Fruit fly (Drosophila melanogaster): ENCODE results near the gene Adk2.
A peak's percentile ranks its signal among the peaks of the same experiment; 100 is the strongest.

Gene Adk2

dm6 chr3L:13036706-13037457 lies 14.4 kb upstream of the Adk2 start, which contains the start of gene Srrm1:
Gene Srrm1 (plus strand): TSS chr3L:13036821.
- TF ChIP-seq crol (GFP tag; IDR thresholded peaks at IDR 0.05) (peak; percentile 82), CrebB (tag; optimal IDR thresholded peaks at IDR 0.05) (peak; percentile 24), CG6791 (GFP tag; IDR thresholded peaks at IDR 0.05; ENCODE audit: partially characterized antibody) (peak; percentile 88), Hsf (GFP tag; optimal IDR thresholded peaks at IDR 0.05) (peak; percentile 52), grau (tag; optimal IDR thresholded peaks at IDR 0.05) (peak; percentile 28), CG7987 (GFP tag; optimal IDR thresholded peaks at IDR 0.05) (peak; percentile 31), CG9932 (GFP tag; IDR thresholded peaks at IDR 0.05) (peak; percentile 71), CG11504 (tag; optimal IDR thresholded peaks at IDR 0.05) (peak; percentile 20), tio (GFP tag; optimal IDR thresholded peaks at IDR 0.05) (no peak), NC2β (GFP tag; optimal IDR thresholded peaks at IDR 0.05) (peak; percentile 52), Drgx (GFP tag; IDR thresholded peaks at IDR 0.05) (no peak), repo (GFP tag; optimal IDR thresholded peaks at IDR 0.05) (peak; percentile 30), danr (GFP tag; IDR thresholded peaks at IDR 0.05) (no peak), CG7963 (GFP tag; IDR thresholded peaks at IDR 0.05; ENCODE audit: partially characterized antibody) (peak; percentile 86), Abd-B (GFP tag; optimal IDR thresholded peaks at IDR 0.05) (peak; percentile 23), oc (tag; optimal IDR thresholded peaks at IDR 0.05) (peak; percentile 53), CG5180 (GFP tag; optimal IDR thresholded peaks at IDR 0.05) (no peak), bab2 (GFP tag; optimal IDR thresholded peaks at IDR 0.05) (peak; percentile 28), Nf-YC (tag; optimal IDR thresholded peaks at IDR 0.05) (peak; percentile 25), CG17829 (tag; optimal IDR thresholded peaks at IDR 0.05) (peak; percentile 46), CG7928 (GFP tag; optimal IDR thresholded peaks at IDR 0.05) (peak; percentile 3), tll (GFP tag; optimal IDR thresholded peaks at IDR 0.05) (no peak), Myb (GFP tag; optimal IDR thresholded peaks at IDR 0.05) (peak; percentile 100), Dip3 (GFP tag; optimal IDR thresholded peaks at IDR 0.05) (peak; percentile 38), Doc3 (GFP tag; IDR thresholded peaks at IDR 0.05; ENCODE audit: partially characterized antibody) (peak; percentile 79), Lim3 (GFP tag; IDR thresholded peaks at IDR 0.05) (no peak), CG18476 (GFP tag; optimal IDR thresholded peaks at IDR 0.05) (no peak), shn (GFP tag; optimal IDR thresholded peaks at IDR 0.05) (peak; percentile 45), sens (GFP tag) (peak; percentile 90), ase (GFP tag; IDR thresholded peaks at IDR 0.05) (peak; percentile 21; the same call in 1 of the 3 replicates), CG1233 (GFP tag; optimal IDR thresholded peaks at IDR 0.05) (no peak), Rfx (GFP tag; IDR thresholded peaks at IDR 0.05) (peak; percentile 66), CG12391 (tag; optimal IDR thresholded peaks at IDR 0.05) (peak; percentile 44), amos (GFP tag; IDR thresholded peaks at IDR 0.05; ENCODE audit: partially characterized antibody) (peak; percentile 97), zen (tag; optimal IDR thresholded peaks at IDR 0.05) (peak; percentile 31), CG1603 (tag; optimal IDR thresholded peaks at IDR 0.05) (peak; percentile 69), Dfd (GFP tag; optimal IDR thresholded peaks at IDR 0.05) (no peak), eyg (GFP tag; optimal IDR thresholded peaks at IDR 0.05) (peak; percentile 1), org-1 (GFP tag; optimal IDR thresholded peaks at IDR 0.05) (no peak), ewg (GFP tag; optimal IDR thresholded peaks at IDR 0.05) (peak; percentile 80), CG12769 (tag; optimal IDR thresholded peaks at IDR 0.05) (peak; percentile 27), CG9727 (GFP tag; optimal IDR thresholded peaks at IDR 0.05) (peak; percentile 16), CG9609 (GFP tag; optimal IDR thresholded peaks at IDR 0.05) (peak; percentile 29), CG3163 (GFP tag; optimal IDR thresholded peaks at IDR 0.05) (peak; percentile 38), chm (GFP tag; IDR thresholded peaks at IDR 0.05) (no peak), BtbVII (GFP tag; optimal IDR thresholded peaks at IDR 0.05) (no peak), crp (GFP tag; optimal IDR thresholded peaks at IDR 0.05) (peak in 1 of 2 experiments; percentile 20), nmo (GFP tag; optimal IDR thresholded peaks at IDR 0.05) (peak; percentile 55), CG12299 (tag; optimal IDR thresholded peaks at IDR 0.05) (no peak)
